Fruit fly (Drosophila melanogaster) whole organism, prepupa: ENCODE data around the gene spi.

Experiments used
- CG15336 ChIP-seq: fragments of 200-800 bp; sonication (Bioruptor generic); IDR thresholded peaks from 2 replicates; pipeline ENCODE4 v1.3.6; 2022; ENCODE audit warnings: missing biosample characterization, missing genetic modification characterization
- CG34406 ChIP-seq: fragments of 200-800 bp; sonication (Bioruptor generic); optimal IDR thresholded peaks from 3 replicates; lab custom pipeline; 2016; ENCODE audit warnings: missing biosample characterization, missing genetic modification characterization
- CG6808 ChIP-seq: fragments of 200-800 bp; sonication (Bioruptor generic); optimal IDR thresholded peaks from 3 replicates; lab custom pipeline; 2017; ENCODE audit warnings: missing biosample characterization, missing genetic modification characterization, mild to moderate bottlenecking, moderate library complexity, missing genetic modification reagents
- spab ChIP-seq: fragments of 200-800 bp; sonication (Bioruptor generic); optimal IDR thresholded peaks from 2 replicates; lab custom pipeline; 2017; ENCODE audit warnings: missing biosample characterization, mild to moderate bottlenecking, missing genetic modification characterization, missing genetic modification reagents
- topi ChIP-seq: fragments of 200-800 bp; sonication (Bioruptor generic); optimal IDR thresholded peaks from 3 replicates; lab custom pipeline; 2016; ENCODE audit warnings: missing biosample characterization, missing genetic modification characterization
- vri ChIP-seq: fragments of 200-800 bp; sonication (Bioruptor generic); optimal IDR thresholded peaks from 3 replicates; lab custom pipeline; 2016; ENCODE audit warnings: missing biosample characterization, mild to moderate bottlenecking, missing genetic modification characterization

DNA sequence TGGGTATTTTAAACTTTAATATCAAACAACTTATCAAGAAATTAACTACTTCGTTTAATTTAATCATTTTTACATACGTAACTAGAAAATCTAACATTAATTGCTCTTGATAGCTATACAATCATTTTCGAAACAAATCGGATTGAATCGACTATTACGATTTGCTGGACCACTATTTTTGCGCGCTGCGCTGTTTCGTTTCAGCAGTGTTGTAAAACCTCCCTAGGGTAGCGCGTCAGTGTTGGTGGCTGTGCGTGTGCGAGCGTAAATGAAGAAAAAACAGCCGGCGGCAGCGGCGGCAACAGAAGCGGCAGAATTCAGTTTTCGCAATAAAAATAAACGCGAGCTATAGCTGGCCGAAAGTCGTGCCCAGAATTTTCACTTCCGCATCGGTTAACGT is 43.9 kb downstream of the spi start, which contains the start of gene CG33116:
- TF ChIP-seq CG34406 (GFP tag; lab: Kevin White, UChicago): peak; percentile 75
- peak; percentile 89 for TF ChIP-seq CG15336
- TF ChIP-seq CG6808 (GFP tag; lab: Kevin White, UChicago): peak; percentile 76
- peak; percentile 70 for TF ChIP-seq spab (GFP tag; lab: Kevin White, UChicago)
- TF ChIP-seq topi (GFP tag; lab: Kevin White, UChicago): peak; percentile 84
- TF ChIP-seq vri (GFP tag; lab: Kevin White, UChicago): peak; percentile 88
